Worm (Caenorhabditis elegans) whole organism, L4 larva: Measurements from ENCODE around the gene btb-11.

Experiments used
- daf-12 ChIP-seq: fragments of 150-350 bp; optimal IDR thresholded peaks from 2 replicates; lab custom pipeline; 2014; ENCODE audit warnings: missing biosample characterization, missing genetic modification reagents, missing genetic modification characterization
- lim-7 ChIP-seq: fragments of 200-800 bp; sonication (Bioruptor generic); IDR thresholded peaks from 2 replicates; pipeline ENCODE4 v1.3.6; 2022; ENCODE audit warnings: missing genetic modification characterization, missing compliant biosample characterization
- lin-15B ChIP-seq: fragments of 150-350 bp; sonication (generic microtip); optimal IDR thresholded peaks from 3 replicates; lab custom pipeline; 2014; ENCODE audit warnings: missing biosample characterization, missing genetic modification characterization
- lir-3 ChIP-seq: sonication (generic microtip); optimal IDR thresholded peaks from 2 replicates; lab custom pipeline; 2016; ENCODE audit warnings: mild to moderate bottlenecking, missing genetic modification characterization, missing compliant biosample characterization
- nhr-76 ChIP-seq: fragments of 150-350 bp; optimal IDR thresholded peaks from 2 replicates; lab custom pipeline; 2014; ENCODE audit warnings: missing biosample characterization, missing genetic modification characterization

DNA sequence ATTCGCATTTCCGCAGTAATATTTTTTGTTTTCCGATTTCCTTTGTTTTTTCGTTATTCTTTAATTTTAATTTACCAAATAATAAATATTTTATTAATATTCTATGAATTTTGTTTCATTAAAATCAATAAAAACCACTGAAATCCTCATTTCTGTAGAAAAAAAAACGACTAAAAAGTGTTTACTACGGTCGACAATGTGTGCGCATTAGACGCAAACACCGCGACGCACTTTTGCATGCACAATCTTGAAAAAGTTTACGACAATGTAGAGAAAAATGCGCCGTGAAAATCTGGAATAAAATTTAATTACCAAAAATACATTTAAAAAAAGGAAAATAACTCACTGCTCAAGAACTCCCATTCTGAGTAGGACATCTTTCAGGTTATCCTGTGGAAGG is 46.8 kb upstream of the btb-11 start:
- TF ChIP-seq nhr-76 (no peak), lin-15B (no peak), daf-12 (tag; lab: Kevin White, UChicago) (no peak), lir-3 (no peak), lim-7 (GFP tag; lab: Robert Waterston, UW) (no peak)
